Worm (Caenorhabditis elegans): ENCODE data around the gene lsm-1.

lsm-1 gene

ce11 chrII:11125059-11125594, 1.6 kb upstream of the lsm-1 start:
- TF ChIP-seq bed-3 (GFP tag; optimal IDR thresholded peaks at IDR 0.05), result no peak
- no peak for TF ChIP-seq zip-8 (tag; optimal IDR thresholded peaks at IDR 0.05)
- no peak for TF ChIP-seq M03D4.4 (tag; optimal IDR thresholded peaks at IDR 0.05)
- no peak for TF ChIP-seq unc-120 (tag; optimal IDR thresholded peaks at IDR 0.05; ENCODE audit: poor library complexity, severe bottlenecking)
- TF ChIP-seq mep-1 (tag; optimal IDR thresholded peaks at IDR 0.05), result no peak
- TF ChIP-seq unc-39 (tag; optimal IDR thresholded peaks at IDR 0.05), result no peak

DNA sequence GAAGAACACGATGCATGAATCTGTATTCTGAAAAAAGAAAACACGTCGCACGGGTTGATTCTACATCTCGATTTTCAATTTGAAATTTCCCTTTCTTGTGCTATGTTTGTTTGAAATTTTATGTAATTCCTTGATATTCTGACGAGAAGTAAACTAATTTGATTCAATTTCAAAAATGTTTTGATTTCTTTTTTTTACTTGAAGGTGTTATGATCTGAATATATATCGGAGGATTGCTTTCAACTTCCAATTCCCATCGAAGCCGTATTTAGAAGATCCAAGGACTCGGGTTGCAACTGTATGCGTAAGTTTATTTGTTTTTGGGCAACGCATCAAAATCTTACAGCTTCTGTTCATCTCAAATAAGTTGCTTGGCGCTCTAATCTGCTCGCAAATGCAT, 614 bp downstream of the lsm-1 start, which contains the start of gene F40F8.1:
Gene F40F8.1, plus strand, starts transcription at position 301 of the 400 bp plus-strand sequence.
- no peak for TF ChIP-seq nhr-28 (tag; optimal IDR thresholded peaks at IDR 0.05)
- no peak for TF ChIP-seq nhr-237 (tag; optimal IDR thresholded peaks at IDR 0.05)
- TF ChIP-seq bed-3 (GFP tag; optimal IDR thresholded peaks at IDR 0.05), result no peak

ce11 chrII:11128989-11129388, 2.2 kb downstream of the lsm-1 start, which contains the start of gene F40F8.3:
Gene F40F8.3 (plus strand): TSS chrII:11129289.
- no peak for TF ChIP-seq nhr-12 (tag; optimal IDR thresholded peaks at IDR 0.05)
- TF ChIP-seq ces-1 (GFP tag; optimal IDR thresholded peaks at IDR 0.05), result no peak
- TF ChIP-seq ham-2 (GFP tag; optimal IDR thresholded peaks at IDR 0.05), result no peak
- no peak for TF ChIP-seq sem-2 (GFP tag; optimal IDR thresholded peaks at IDR 0.05)
- no peak for TF ChIP-seq cnd-1 (tag; optimal IDR thresholded peaks at IDR 0.05)
- no peak for TF ChIP-seq lin-32 (GFP tag; optimal IDR thresholded peaks at IDR 0.05)
- TF ChIP-seq pha-4 (tag; optimal IDR thresholded peaks at IDR 0.05), result no peak
- TF ChIP-seq ceh-39 (tag; optimal IDR thresholded peaks at IDR 0.05), result no peak
- no peak for TF ChIP-seq lin-13 (tag; optimal IDR thresholded peaks at IDR 0.05)
- TF ChIP-seq nhr-237 (tag; optimal IDR thresholded peaks at IDR 0.05), result no peak
- no peak for TF ChIP-seq nhr-28 (tag; optimal IDR thresholded peaks at IDR 0.05)
- no peak for TF ChIP-seq lsy-2 (tag; optimal IDR thresholded peaks at IDR 0.05)
- no peak for TF ChIP-seq nhr-76 (tag; optimal IDR thresholded peaks at IDR 0.05)
- no peak for TF ChIP-seq flh-1 (GFP tag; optimal IDR thresholded peaks at IDR 0.05)
- TF ChIP-seq unc-39 (tag; optimal IDR thresholded peaks at IDR 0.05), result no peak
- no peak for TF ChIP-seq nhr-2 (tag; optimal IDR thresholded peaks at IDR 0.05)

DNA sequence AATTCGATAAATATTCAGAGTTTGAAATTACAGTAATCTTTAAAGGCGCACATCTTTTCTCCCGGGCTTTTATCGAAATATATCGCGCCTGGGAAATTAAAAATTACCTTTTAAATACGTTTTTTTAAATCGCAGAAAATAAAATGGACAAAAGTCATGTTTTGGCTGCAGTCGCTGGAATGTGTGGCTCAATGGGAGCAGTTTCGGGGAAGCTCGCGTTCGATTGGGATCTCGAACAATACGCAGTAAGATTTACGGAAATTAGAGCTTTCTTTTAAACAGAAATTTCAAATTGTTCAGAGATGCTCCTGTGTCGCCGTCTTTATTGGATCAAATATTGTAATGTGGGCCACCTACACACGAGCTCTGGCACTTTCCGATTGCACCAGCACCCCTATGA, 2.8 kb downstream of the lsm-1 start, which contains the start of gene F40F8.12:
Gene F40F8.12, plus strand, starts transcription at position 301 of the 400 bp plus-strand sequence.
- no peak for TF ChIP-seq zip-8 (tag; optimal IDR thresholded peaks at IDR 0.05)
- TF ChIP-seq sem-2 (GFP tag; optimal IDR thresholded peaks at IDR 0.05), result no peak
- no peak for TF ChIP-seq ceh-83 (GFP tag; optimal IDR thresholded peaks at IDR 0.05)
- TF ChIP-seq mls-2 (tag; optimal IDR thresholded peaks at IDR 0.05), result no peak
- TF ChIP-seq ceh-43 (GFP tag; optimal IDR thresholded peaks at IDR 0.05), result no peak

- no peak for TF ChIP-seq sptf-1 (tag; optimal IDR thresholded peaks at IDR 0.05)
- peak; percentile 6 for TF ChIP-seq ces-1 (GFP tag; optimal IDR thresholded peaks at IDR 0.05)
- no peak for TF ChIP-seq M03D4.4 (tag; optimal IDR thresholded peaks at IDR 0.05)
- peak; percentile 27 for TF ChIP-seq unc-120 (tag; optimal IDR thresholded peaks at IDR 0.05; ENCODE audit: poor library complexity, severe bottlenecking)
- no peak for TF ChIP-seq pha-4 (tag; optimal IDR thresholded peaks at IDR 0.05)
- TF ChIP-seq bed-3 (GFP tag; optimal IDR thresholded peaks at IDR 0.05), result no peak
- peak; percentile 59 for TF ChIP-seq lsy-2 (tag; optimal IDR thresholded peaks at IDR 0.05)
- peak; percentile 3 for TF ChIP-seq nhr-237 (tag; optimal IDR thresholded peaks at IDR 0.05)
- no peak for TF ChIP-seq nhr-12 (tag; optimal IDR thresholded peaks at IDR 0.05)
- TF ChIP-seq mab-5 (tag; optimal IDR thresholded peaks at IDR 0.05), result no peak
- TF ChIP-seq ztf-11 (tag; optimal IDR thresholded peaks at IDR 0.05), result no peak
- peak; percentile 4 for TF ChIP-seq ceh-39 (tag; optimal IDR thresholded peaks at IDR 0.05)
- TF ChIP-seq drap-1 (GFP tag; optimal IDR thresholded peaks at IDR 0.05), result no peak
- peak; percentile 4 for TF ChIP-seq blmp-1 (tag; optimal IDR thresholded peaks at IDR 0.05)
These were observed 5.8 kb downstream of the lsm-1 start, which contains the start of gene F40F8.11 for ce11 chrII:11132542-11132941. Gene F40F8.11 (minus strand): TSS chrII:11132590.

ce11 chrII:11134828-11135227, 8.1 kb downstream of the lsm-1 start, which contains the start of gene F40F8.5:
Gene F40F8.5 (minus strand): TSS chrII:11134928.
- TF ChIP-seq mep-1 (tag; optimal IDR thresholded peaks at IDR 0.05) (no peak), mls-2 (tag; optimal IDR thresholded peaks at IDR 0.05) (no peak), ceh-83 (GFP tag; optimal IDR thresholded peaks at IDR 0.05) (no peak), nhr-2 (tag; optimal IDR thresholded peaks at IDR 0.05) (no peak), mab-5 (tag; optimal IDR thresholded peaks at IDR 0.05) (no peak), sptf-1 (tag; optimal IDR thresholded peaks at IDR 0.05) (no peak), bed-3 (GFP tag; optimal IDR thresholded peaks at IDR 0.05) (no peak), elt-1 (tag; optimal IDR thresholded peaks at IDR 0.05; ENCODE audit: borderline replicate concordance, insufficient read depth) (no peak), blmp-1 (tag; optimal IDR thresholded peaks at IDR 0.05) (no peak), zip-8 (tag; optimal IDR thresholded peaks at IDR 0.05) (no peak), lin-32 (GFP tag; optimal IDR thresholded peaks at IDR 0.05) (no peak), hlh-1 (tag; optimal IDR thresholded peaks at IDR 0.05) (no peak), tbx-8 (GFP tag; optimal IDR thresholded peaks at IDR 0.05) (no peak), lin-13 (tag; optimal IDR thresholded peaks at IDR 0.05) (no peak), snpc-4 (tag; optimal IDR thresholded peaks at IDR 0.05) (no peak), drap-1 (GFP tag; optimal IDR thresholded peaks at IDR 0.05) (no peak), ceh-43 (GFP tag; optimal IDR thresholded peaks at IDR 0.05) (no peak), lsy-2 (tag; optimal IDR thresholded peaks at IDR 0.05) (no peak)

Data from whole organism, mixed stage, embryonic.